Worm (Caenorhabditis elegans): Measurements from ENCODE around the gene Y57G11C.1147.
A peak's percentile ranks its signal among the peaks of the same experiment; 100 is the strongest.
"Not testable (repeated sequence)": the region's sequence is repeated elsewhere in the genome, so short reads cannot be mapped to it uniquely, and the experiment has no call there.

Gene Y57G11C.1147

ce11 chrIV:14797354-14797753 is at the start of gene Y57G11C.1147, which contains the start of gene nuo-3:
Y57G11C.1147 (minus strand) TSS chrIV:14797514.
nuo-3 (minus strand) TSS chrIV:14797544.
- TF ChIP-seq unc-86 (tag; optimal IDR thresholded peaks at IDR 0.05) (no peak), nfya-1 (tag; optimal IDR thresholded peaks at IDR 0.05) (peak; percentile 16), dve-1 (tag; optimal IDR thresholded peaks at IDR 0.05) (no peak)

- not testable (repeated sequence) for TF ChIP-seq ceh-6 (GFP tag; optimal IDR thresholded peaks at IDR 0.05); pax-1 (tag; optimal IDR thresholded peaks at IDR 0.05); fkh-6 (tag; optimal IDR thresholded peaks at IDR 0.05)
Observed at ce11 chrIV:14843062-14843461, 45.7 kb upstream of the Y57G11C.1147 start, which contains the start of gene Y57G11C.20. Y57G11C.20 (plus strand) TSS chrIV:14843362.

- TF ChIP-seq che-1 (tag; optimal IDR thresholded peaks at IDR 0.05) (peak; percentile 80), ztf-16 (tag; optimal IDR thresholded peaks at IDR 0.05) (peak; percentile 66), pha-4 (tag; optimal IDR thresholded peaks at IDR 0.05) (no peak), hlh-8 (tag; optimal IDR thresholded peaks at IDR 0.05) (peak; percentile 65), ttx-3 (tag; optimal IDR thresholded peaks at IDR 0.05) (peak; percentile 56), ahr-1 (tag; optimal IDR thresholded peaks at IDR 0.05) (peak; percentile 29), npax-4 (tag; optimal IDR thresholded peaks at IDR 0.05) (peak; percentile 11), ref-2 (tag; optimal IDR thresholded peaks at IDR 0.05) (peak; percentile 67), C08G9.2 (tag; optimal IDR thresholded peaks at IDR 0.05) (peak; percentile 56), hlh-15 (tag; optimal IDR thresholded peaks at IDR 0.05) (peak; percentile 30), madf-2 (tag; optimal IDR thresholded peaks at IDR 0.05) (peak; percentile 30), hlh-13 (GFP tag; optimal IDR thresholded peaks at IDR 0.05) (peak; percentile 77), K09A11.1 (tag; optimal IDR thresholded peaks at IDR 0.05; ENCODE audit: insufficient read depth) (peak; percentile 22), nhr-232 (tag; optimal IDR thresholded peaks at IDR 0.05) (peak; percentile 61), F13H6.1 (tag; optimal IDR thresholded peaks at IDR 0.05) (peak; percentile 46), tbx-2 (tag; optimal IDR thresholded peaks at IDR 0.05) (peak; percentile 76), ceh-48 (tag; optimal IDR thresholded peaks at IDR 0.05) (peak; percentile 82), lin-11 (tag; optimal IDR thresholded peaks at IDR 0.05) (peak; percentile 71), dve-1 (tag; optimal IDR thresholded peaks at IDR 0.05) (peak; percentile 43), gmeb-2 (tag; optimal IDR thresholded peaks at IDR 0.05) (peak; percentile 79), elt-2 (tag; optimal IDR thresholded peaks at IDR 0.05) (peak; percentile 70), unc-42 (tag; optimal IDR thresholded peaks at IDR 0.05) (no peak), syd-9 (tag; optimal IDR thresholded peaks at IDR 0.05) (peak; percentile 52), ceh-22 (tag; optimal IDR thresholded peaks at IDR 0.05) (no peak), fax-1 (tag; optimal IDR thresholded peaks at IDR 0.05) (peak; percentile 49), ceh-31 (tag; optimal IDR thresholded peaks at IDR 0.05) (peak; percentile 62), ceh-14 (tag; optimal IDR thresholded peaks at IDR 0.05) (peak; percentile 67), sdc-2 (tag; optimal IDR thresholded peaks at IDR 0.05) (peak; percentile 41), ceh-6 (GFP tag; optimal IDR thresholded peaks at IDR 0.05) (peak; percentile 76), Y22D7AL.16 (tag; optimal IDR thresholded peaks at IDR 0.05) (peak; percentile 78), zip-5 (tag; optimal IDR thresholded peaks at IDR 0.05) (peak; percentile 40), ceh-45 (GFP tag; IDR thresholded peaks at IDR 0.05) (peak; percentile 75), ets-4 (tag; optimal IDR thresholded peaks at IDR 0.05) (no peak), pat-9 (tag; optimal IDR thresholded peaks at IDR 0.05) (peak; percentile 79), ceh-9 (tag; optimal IDR thresholded peaks at IDR 0.05) (no peak), ceh-19 (GFP tag; optimal IDR thresholded peaks at IDR 0.05) (peak; percentile 78), nfya-1 (tag; optimal IDR thresholded peaks at IDR 0.05) (peak; percentile 34), lim-6 (tag; optimal IDR thresholded peaks at IDR 0.05) (no peak), unc-3 (GFP tag; conservative IDR thresholded peaks at IDR 0.05) (peak; percentile 30; the same call in 1 of the 2 replicates), unc-3 (tag; optimal IDR thresholded peaks at IDR 0.05) (peak; percentile 56), K02D7.2 (tag; optimal IDR thresholded peaks at IDR 0.05) (peak; percentile 41), pqm-1 (tag; optimal IDR thresholded peaks at IDR 0.05) (peak; percentile 24), hlh-6 (tag; optimal IDR thresholded peaks at IDR 0.05) (no peak), elt-4 (tag; optimal IDR thresholded peaks at IDR 0.05) (no peak), C38D4.7 (GFP tag; optimal IDR thresholded peaks at IDR 0.05) (peak; percentile 70), odd-2 (tag; optimal IDR thresholded peaks at IDR 0.05) (no peak)
Observed at ce11 chrIV:14838095-14838494, 40.8 kb upstream of the Y57G11C.1147 start.
